Worm (Caenorhabditis elegans): Measurements from ENCODE around the gene C45B11.9.

- TF ChIP-seq ceh-9 (tag; optimal IDR thresholded peaks at IDR 0.05) (no peak), mdl-1 (tag; optimal IDR thresholded peaks at IDR 0.05) (no peak), nhr-237 (tag; optimal IDR thresholded peaks at IDR 0.05) (no peak), zag-1 (tag; optimal IDR thresholded peaks at IDR 0.05) (no peak), pha-4 (tag; optimal IDR thresholded peaks at IDR 0.05) (no peak), fkh-10 (GFP tag; optimal IDR thresholded peaks at IDR 0.05) (no peak), pqm-1 (tag; optimal IDR thresholded peaks at IDR 0.05) (no peak), mml-1 (tag; optimal IDR thresholded peaks at IDR 0.05) (no peak)
These were observed 6.9 kb upstream of the C45B11.9 start for ce11 chrV:11033241-11033640.

Data from whole organism, L3 larva.